Worm (Caenorhabditis elegans): ENCODE measurements around the gene Y72A10A.1.

Gene Y72A10A.1

ce11 chrX:6134423-6134822 lies 3.7 kb downstream of the Y72A10A.1 start (continued):
- TF ChIP-seq nhr-42 (GFP tag; IDR thresholded peaks at IDR 0.05) (no peak), skn-1 (tag; optimal IDR thresholded peaks at IDR 0.05) (no peak), dmd-6 (GFP tag; IDR thresholded peaks at IDR 0.05) (no peak), aha-1 (tag) (no peak), hmg-1.1 (GFP tag; IDR thresholded peaks at IDR 0.05) (peak; percentile 31; the same call in 1 of the 2 replicates), zfp-2 (tag; optimal IDR thresholded peaks at IDR 0.05) (no peak)

- peak; percentile 81 for TF ChIP-seq dve-1 (tag; optimal IDR thresholded peaks at IDR 0.05; ENCODE audit: insufficient read depth)
- TF ChIP-seq dmd-6 (GFP tag; IDR thresholded peaks at IDR 0.05): peak; percentile 85
- TF ChIP-seq nhr-28 (tag; optimal IDR thresholded peaks at IDR 0.05): peak; percentile 79
- TF ChIP-seq nhr-6 (tag; optimal IDR thresholded peaks at IDR 0.05): peak; percentile 5
- no peak for TF ChIP-seq aly-2 (tag; optimal IDR thresholded peaks at IDR 0.05)
- TF ChIP-seq mes-2 (tag; optimal IDR thresholded peaks at IDR 0.05; ENCODE audit: poor library complexity, severe bottlenecking): peak; percentile 32
- TF ChIP-seq aha-1 (tag): peak; percentile 51
- no peak for TF ChIP-seq rbr-2 (tag; optimal IDR thresholded peaks at IDR 0.05)
- peak; percentile 22 for TF ChIP-seq mep-1 (tag; optimal IDR thresholded peaks at IDR 0.05)
- TF ChIP-seq pqm-1 (tag; optimal IDR thresholded peaks at IDR 0.05): peak; percentile 81
- peak; percentile 53; the same call in 1 of the 2 replicates for TF ChIP-seq php-3 (GFP tag; IDR thresholded peaks at IDR 0.05)
- no peak for TF ChIP-seq dmd-9 (GFP tag; IDR thresholded peaks at IDR 0.05)
- peak in 1 of 2 experiments; percentile 16 for TF ChIP-seq lsy-2 (tag; optimal IDR thresholded peaks at IDR 0.05)
- no peak for TF ChIP-seq mdt-29 (GFP tag; IDR thresholded peaks at IDR 0.05)
- TF ChIP-seq mdl-1 (tag; optimal IDR thresholded peaks at IDR 0.05): peak in 1 of 2 experiments; percentile 26
- TF ChIP-seq nhr-77 (tag; optimal IDR thresholded peaks at IDR 0.05): peak; percentile 34
- peak; percentile 15 for TF ChIP-seq nhr-48 (tag; optimal IDR thresholded peaks at IDR 0.05)
- no peak for TF ChIP-seq daf-16 (GFP tag; optimal IDR thresholded peaks at IDR 0.05)
- peak; percentile 77 for TF ChIP-seq daf-16 (tag; optimal IDR thresholded peaks at IDR 0.05)
- TF ChIP-seq hlh-11 (tag; optimal IDR thresholded peaks at IDR 0.05): peak; percentile 77
Measured at ce11 chrX:6129277-6129676, 8.9 kb downstream of the Y72A10A.1 start.

- TF ChIP-seq sdz-12 (GFP tag; optimal IDR thresholded peaks at IDR 0.05) (no peak), F10B5.3 (tag; optimal IDR thresholded peaks at IDR 0.05) (no peak), snpc-1.2 (GFP tag; IDR thresholded peaks at IDR 0.05) (no peak), T20F7.1 (GFP tag; optimal IDR thresholded peaks at IDR 0.05) (no peak), unc-62 (GFP tag; optimal IDR thresholded peaks at IDR 0.05 in 1 of 2) (peak in 1 of 2 experiments; percentile 88), unc-62 (tag; optimal IDR thresholded peaks at IDR 0.05) (no peak)
Measured at ce11 chrX:6128773-6129172, 9.4 kb downstream of the Y72A10A.1 start.

ce11 chrX:6128225-6128686 lies 9.9 kb downstream of the Y72A10A.1 start, which contains the start of gene C15H9.9:
Gene C15H9.9, minus strand, starts transcription at chrX:6128275.
- TF ChIP-seq dmd-6 (GFP tag; IDR thresholded peaks at IDR 0.05): peak; percentile 44; the same call in 1 of the 2 replicates
- no peak for TF ChIP-seq ceh-44 (GFP tag; IDR thresholded peaks at IDR 0.05)
- no peak for TF ChIP-seq arid-1 (GFP tag; conservative IDR thresholded peaks at IDR 0.05)
- TF ChIP-seq zfp-2 (tag; optimal IDR thresholded peaks at IDR 0.05): no peak
- TF ChIP-seq nhr-76 (tag; optimal IDR thresholded peaks at IDR 0.05): no peak
- TF ChIP-seq duxl-1 (tag; optimal IDR thresholded peaks at IDR 0.05; ENCODE audit: poor library complexity): no peak
- peak; percentile 2 for TF ChIP-seq rbr-2 (tag; optimal IDR thresholded peaks at IDR 0.05)
- no peak for TF ChIP-seq skn-1 (tag; optimal IDR thresholded peaks at IDR 0.05)
- no peak for TF ChIP-seq mxl-2 (GFP tag; conservative IDR thresholded peaks at IDR 0.05)
- no peak for TF ChIP-seq nhr-41 (GFP tag; IDR thresholded peaks at IDR 0.05)
- TF ChIP-seq lin-15B (tag; optimal IDR thresholded peaks at IDR 0.05): no peak
- 0 out of 2 replicates have a peak, but pooled peaks have one; percentile 38 for TF ChIP-seq egl-43 (GFP tag; IDR thresholded peaks at IDR 0.05)
- TF ChIP-seq mep-1 (tag; optimal IDR thresholded peaks at IDR 0.05): peak; percentile 37
- TF ChIP-seq ceh-82 (tag; optimal IDR thresholded peaks at IDR 0.05): no peak
- TF ChIP-seq hmg-1.1 (GFP tag; IDR thresholded peaks at IDR 0.05): peak; percentile 52; the same call in 1 of the 2 replicates
- no peak for TF ChIP-seq daf-19 (GFP tag; conservative IDR thresholded peaks at IDR 0.05)
- TF ChIP-seq hlh-30 (tag; optimal IDR thresholded peaks at IDR 0.05; ENCODE audit: insufficient read depth): peak; percentile 2
- TF ChIP-seq mdl-1 (tag; optimal IDR thresholded peaks at IDR 0.05): peak in 1 of 2 experiments; percentile 9
- no peak for TF ChIP-seq cey-2 (tag; optimal IDR thresholded peaks at IDR 0.05; ENCODE audit: borderline replicate concordance, insufficient read depth)
- no peak for TF ChIP-seq tra-1 (GFP tag; IDR thresholded peaks at IDR 0.05)
- TF ChIP-seq aha-1 (tag): peak; percentile 98
- TF ChIP-seq F44E2.7 (GFP tag; IDR thresholded peaks at IDR 0.05): no peak
- peak; percentile 42 for TF ChIP-seq hlh-11 (tag; optimal IDR thresholded peaks at IDR 0.05)
- TF ChIP-seq F49E8.2 (tag; optimal IDR thresholded peaks at IDR 0.05; ENCODE audit: borderline replicate concordance): no peak
- no peak for TF ChIP-seq F26F4.8 (GFP tag; conservative IDR thresholded peaks at IDR 0.05)
